Worm (Caenorhabditis elegans) whole organism, L4/young adult: ENCODE results near the gene C09H10.5.

Experiments
- W03F9.2 ChIP-seq: fragments of 150-350 bp; optimal IDR thresholded peaks from 2 replicates; lab custom pipeline; 2014; ENCODE audit warnings: missing biosample characterization, missing genetic modification characterization
- dao-5 ChIP-seq: sonication (generic microtip); optimal IDR thresholded peaks from 2 replicates; lab custom pipeline; 2016; ENCODE audit warnings: missing genotype, missing genetic modification characterization, moderate library complexity, missing compliant biosample characterization
- him-1 ChIP-seq: sonication (generic microtip); optimal IDR thresholded peaks from 2 replicates; lab custom pipeline; 2016; ENCODE audit warnings: missing genotype, missing genetic modification reagents, missing genetic modification characterization, missing compliant biosample characterization

ce11 chrII:11086770-11087169, 16.8 kb downstream of the C09H10.5 start:
- no peak for TF ChIP-seq him-1 (tag; lab: Kevin White, UChicago)
- TF ChIP-seq dao-5 (tag; lab: Kevin White, UChicago) = no peak
- no peak for TF ChIP-seq W03F9.2
